Worm (Caenorhabditis elegans) whole organism, L3 larva: ENCODE measurements around the gene F52G3.1.

ENCODE experiments used
- R02D3.7 ChIP-seq: fragments of 150-350 bp; optimal IDR thresholded peaks from 2 replicates; lab custom pipeline; 2014; ENCODE audit warnings: missing biosample characterization, missing genetic modification characterization
- ZK546.5 ChIP-seq: sonication (generic microtip); optimal IDR thresholded peaks from 2 replicates; lab custom pipeline; 2017; ENCODE audit warnings: missing biosample characterization, missing genetic modification characterization
- aly-2 ChIP-seq: fragments of 150-350 bp; optimal IDR thresholded peaks from 2 replicates; lab custom pipeline; 2014; ENCODE audit warnings: missing biosample characterization, missing genetic modification characterization
- ama-1 ChIP-seq: fragments of 150-350 bp; optimal IDR thresholded peaks from 2 replicates; lab custom pipeline; 2018
- ceh-16 ChIP-seq: sonication (generic microtip); optimal IDR thresholded peaks from 2 replicates; lab custom pipeline; 2017; ENCODE audit warnings: missing biosample characterization, missing genetic modification characterization
- ceh-28 ChIP-seq: fragments of 150-350 bp; optimal IDR thresholded peaks from 2 replicates; lab custom pipeline; 2014; ENCODE audit warnings: missing biosample characterization, missing genetic modification reagents, missing genetic modification characterization
- ceh-82 ChIP-seq: fragments of 150-350 bp; optimal IDR thresholded peaks from 2 replicates; lab custom pipeline; 2014; ENCODE audit warnings: missing biosample characterization, missing genetic modification characterization
- ceh-9 ChIP-seq: sonication (generic microtip); optimal IDR thresholded peaks from 2 replicates; lab custom pipeline; 2018; ENCODE audit warnings: missing biosample characterization, missing genetic modification characterization
- daf-12 ChIP-seq: fragments of 150-350 bp; optimal IDR thresholded peaks from 2 replicates; lab custom pipeline; 2014; ENCODE audit warnings: missing biosample characterization, missing genetic modification reagents, missing genetic modification characterization
- egl-27 ChIP-seq: sonication (generic microtip); optimal IDR thresholded peaks from 4 replicates; lab custom pipeline; 2017; ENCODE audit warnings: missing biosample characterization, missing genetic modification reagents, missing genetic modification characterization
- egl-5 ChIP-seq: fragments of 150-350 bp; optimal IDR thresholded peaks from 2 replicates; lab custom pipeline; 2017; ENCODE audit warnings: missing biosample characterization, missing genetic modification reagents, missing genetic modification characterization, inconsistent platforms
- elt-1 ChIP-seq: fragments of 150-350 bp; optimal IDR thresholded peaks from 2 replicates; lab custom pipeline; 2014; ENCODE audit warnings: missing biosample characterization, missing genetic modification characterization
- elt-2 ChIP-seq: sonication (generic microtip); optimal IDR thresholded peaks from 2 replicates; lab custom pipeline; 2016; ENCODE audit warnings: missing genetic modification reagents, mild to moderate bottlenecking, missing genetic modification characterization, missing compliant biosample characterization
- elt-3 ChIP-seq, 3 experiments: fragments of 150-350 bp in 1 of 3; sonication (generic microtip) in 2 of 3; optimal IDR thresholded peaks; 2 replicates in 2 of 3; 4 replicates in 1 of 3; lab custom pipeline; 2014 to 2017; ENCODE audit warnings: missing biosample characterization in 3 of 3, missing genetic modification characterization in 3 of 3
- eor-1 ChIP-seq, 2 experiments: fragments of 150-350 bp; optimal IDR thresholded peaks; 2 replicates each; lab custom pipeline; 2014 to 2018; ENCODE audit warnings: missing biosample characterization in 2 of 2, missing genetic modification characterization in 2 of 2
- fkh-10 ChIP-seq: sonication (generic microtip); optimal IDR thresholded peaks from 2 replicates; lab custom pipeline; 2017; ENCODE audit warnings: missing biosample characterization, missing genetic modification reagents, missing genetic modification characterization
- fkh-2 ChIP-seq: fragments of 150-350 bp; optimal IDR thresholded peaks from 2 replicates; lab custom pipeline; 2014; ENCODE audit warnings: missing biosample characterization, missing genetic modification reagents, missing genetic modification characterization
- fos-1 ChIP-seq: fragments of 150-350 bp; optimal IDR thresholded peaks from 2 replicates; lab custom pipeline; 2014; ENCODE audit warnings: missing biosample characterization, missing genetic modification characterization
- hmg-11 ChIP-seq: sonication (generic microtip); optimal IDR thresholded peaks from 2 replicates; lab custom pipeline; 2016; ENCODE audit warnings: missing genetic modification characterization, missing compliant biosample characterization
- jun-1 ChIP-seq: fragments of 150-350 bp; optimal IDR thresholded peaks from 2 replicates; lab custom pipeline; 2014; ENCODE audit warnings: missing biosample characterization, missing genetic modification reagents, missing genetic modification characterization
- lin-15B ChIP-seq: fragments of 150-350 bp; optimal IDR thresholded peaks from 2 replicates; lab custom pipeline; 2014; ENCODE audit warnings: missing biosample characterization, missing genetic modification characterization
- lin-39 ChIP-seq: fragments of 150-350 bp; optimal IDR thresholded peaks from 2 replicates; lab custom pipeline; 2018; ENCODE audit warnings: missing biosample characterization, missing genetic modification reagents, missing genetic modification characterization
- lsy-12 ChIP-seq: sonication (generic microtip); optimal IDR thresholded peaks from 2 replicates; lab custom pipeline; 2016; ENCODE audit warnings: mild to moderate bottlenecking, missing genetic modification characterization, missing compliant biosample characterization
- mdl-1 ChIP-seq: fragments of 150-350 bp; optimal IDR thresholded peaks from 2 replicates; lab custom pipeline; 2014; ENCODE audit warnings: missing biosample characterization, missing genetic modification characterization
- mml-1 ChIP-seq: fragments of 150-350 bp; sonication (generic microtip); optimal IDR thresholded peaks from 3 replicates; lab custom pipeline; 2014; ENCODE audit warnings: missing biosample characterization, missing genetic modification characterization
- nfya-1 ChIP-seq: sonication (generic microtip); optimal IDR thresholded peaks from 2 replicates; lab custom pipeline; 2017; ENCODE audit warnings: missing genetic modification characterization, mild to moderate bottlenecking, missing compliant biosample characterization, antibody characterized with exemption, moderate library complexity; ENCODE audit not compliant: insufficient read depth
- nhr-11 ChIP-seq: fragments of 150-350 bp; optimal IDR thresholded peaks from 2 replicates; lab custom pipeline; 2014; ENCODE audit warnings: missing biosample characterization, missing genetic modification characterization
- nhr-12 ChIP-seq: fragments of 150-350 bp; optimal IDR thresholded peaks from 2 replicates; lab custom pipeline; 2014; ENCODE audit warnings: missing biosample characterization, missing genetic modification characterization
- nhr-23 ChIP-seq: fragments of 150-350 bp; optimal IDR thresholded peaks from 2 replicates; lab custom pipeline; 2014; ENCODE audit warnings: missing biosample characterization, missing genetic modification reagents, missing genetic modification characterization
- nhr-237 ChIP-seq: fragments of 150-350 bp; optimal IDR thresholded peaks from 2 replicates; lab custom pipeline; 2014; ENCODE audit warnings: missing biosample characterization, missing genetic modification characterization
- nhr-25 ChIP-seq: sonication (generic microtip); optimal IDR thresholded peaks from 2 replicates; lab custom pipeline; 2017; ENCODE audit warnings: missing biosample characterization, missing genetic modification characterization
- nhr-28 ChIP-seq: fragments of 150-350 bp; optimal IDR thresholded peaks from 2 replicates; lab custom pipeline; 2014; ENCODE audit warnings: missing biosample characterization, missing genetic modification characterization
- nhr-43 ChIP-seq: sonication (generic microtip); optimal IDR thresholded peaks from 2 replicates; lab custom pipeline; 2016; ENCODE audit warnings: mild to moderate bottlenecking, missing genetic modification characterization, missing compliant biosample characterization; ENCODE audit not compliant: poor library complexity, severe bottlenecking
- nhr-67 ChIP-seq: fragments of 150-350 bp; optimal IDR thresholded peaks from 2 replicates; lab custom pipeline; 2014; ENCODE audit warnings: missing biosample characterization, missing genetic modification characterization
- nhr-76 ChIP-seq: fragments of 150-350 bp; sonication (generic microtip); optimal IDR thresholded peaks from 5 replicates; lab custom pipeline; 2014; ENCODE audit warnings: missing biosample characterization, missing genetic modification characterization
- nhr-77 ChIP-seq: fragments of 150-350 bp; optimal IDR thresholded peaks from 2 replicates; lab custom pipeline; 2014; ENCODE audit warnings: missing biosample characterization, missing genetic modification characterization
- pha-4 ChIP-seq: fragments of 150-350 bp; optimal IDR thresholded peaks from 2 replicates; lab custom pipeline; 2014; ENCODE audit warnings: missing biosample characterization, missing genetic modification reagents, missing genetic modification characterization
- pqm-1 ChIP-seq: fragments of 150-350 bp; optimal IDR thresholded peaks from 2 replicates; lab custom pipeline; 2017; ENCODE audit warnings: missing biosample characterization, missing genetic modification characterization, inconsistent platforms
- sea-2 ChIP-seq: fragments of 150-350 bp; sonication (generic microtip); optimal IDR thresholded peaks from 4 replicates; lab custom pipeline; 2014; ENCODE audit warnings: missing biosample characterization, missing genetic modification reagents, missing genetic modification characterization
- skn-1 ChIP-seq: fragments of 150-350 bp; optimal IDR thresholded peaks from 2 replicates; lab custom pipeline; 2014; ENCODE audit warnings: missing biosample characterization, missing genetic modification characterization
- snpc-4 ChIP-seq: fragments of 150-350 bp; optimal IDR thresholded peaks from 2 replicates; lab custom pipeline; 2014; ENCODE audit warnings: missing biosample characterization, missing genetic modification characterization
- tbx-2 ChIP-seq: sonication (generic microtip); optimal IDR thresholded peaks from 2 replicates; lab custom pipeline; 2016; ENCODE audit warnings: mild to moderate bottlenecking, missing genetic modification characterization, missing compliant biosample characterization
- unc-39 ChIP-seq: sonication (generic microtip); optimal IDR thresholded peaks from 4 replicates; lab custom pipeline; 2017; ENCODE audit warnings: missing biosample characterization, missing genetic modification characterization
- unc-62 ChIP-seq: fragments of 150-350 bp; sonication (generic microtip); optimal IDR thresholded peaks from 4 replicates; lab custom pipeline; 2014; ENCODE audit warnings: missing biosample characterization, missing genetic modification reagents, missing genetic modification characterization
- zag-1 ChIP-seq: fragments of 150-350 bp; optimal IDR thresholded peaks from 2 replicates; lab custom pipeline; 2014; ENCODE audit warnings: missing biosample characterization, missing genetic modification characterization
- ztf-11 ChIP-seq: fragments of 150-350 bp; optimal IDR thresholded peaks from 2 replicates; lab custom pipeline; 2014; ENCODE audit warnings: missing biosample characterization, missing genetic modification characterization
- ztf-4 ChIP-seq: fragments of 150-350 bp; optimal IDR thresholded peaks from 2 replicates; lab custom pipeline; 2014; ENCODE audit warnings: missing biosample characterization, missing genetic modification characterization

Gene F52G3.1

ce11 chrX:16929560-16930332 lies 33.9 kb upstream of the F52G3.1 start (continued):
- peak; percentile 86 for TF ChIP-seq zag-1 (tag; lab: Kevin White, UChicago)
- TF ChIP-seq, all 47 proteins: peak for 37

DNA sequence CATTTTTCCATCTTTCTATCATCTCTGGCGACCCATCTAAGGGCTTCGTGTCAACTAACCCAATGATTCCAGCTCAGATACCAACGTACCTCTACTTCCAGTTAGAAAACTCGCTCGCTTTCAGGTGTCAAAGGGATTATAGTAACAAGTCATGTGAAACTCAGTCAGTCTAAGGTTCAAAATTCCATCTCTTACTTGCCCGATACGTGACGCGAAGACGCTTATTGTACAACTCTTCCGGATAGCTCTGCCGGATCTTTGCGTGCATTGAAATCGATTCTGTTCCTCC lies 33.4 kb upstream of the F52G3.1 start:
- TF ChIP-seq R02D3.7 (tag; lab: Kevin White, UChicago) (no peak), ama-1 (lab: Kevin White, UChicago) (peak; percentile 94), nhr-25 (tag; lab: Kevin White, UChicago) (peak; percentile 17), elt-1 (tag; lab: Kevin White, UChicago) (no peak), zag-1 (tag; lab: Kevin White, UChicago) (no peak), sea-2 (GFP tag; lab: Kevin White, UChicago) (no peak), lin-15B (tag; lab: Kevin White, UChicago) (no peak), pha-4 (tag; lab: Kevin White, UChicago) (no peak), tbx-2 (tag; lab: Kevin White, UChicago) (no peak)

- TF ChIP-seq lin-15B (tag; lab: Kevin White, UChicago): peak; percentile 5
- no peak for TF ChIP-seq hmg-11 (tag; lab: Kevin White, UChicago)
- TF ChIP-seq ceh-82 (tag; lab: Kevin White, UChicago): no peak
- TF ChIP-seq lin-39 (tag; lab: Kevin White, UChicago): peak; percentile 85
- TF ChIP-seq nhr-67 (tag; lab: Kevin White, UChicago): no peak
- no peak for TF ChIP-seq sea-2 (GFP tag; lab: Kevin White, UChicago)
- TF ChIP-seq elt-2: peak; percentile 55
- no peak for TF ChIP-seq mml-1 (tag; lab: Kevin White, UChicago)
- TF ChIP-seq egl-5 (tag; lab: Kevin White, UChicago): peak; percentile 91
- peak in 2 of 3 experiments; percentile 60 to 94 for TF ChIP-seq elt-3 (tag; optimal IDR thresholded peaks at IDR 0.05; lab: Kevin White, UChicago)
- TF ChIP-seq lsy-12: peak; percentile 78
- TF ChIP-seq nhr-28: no peak
- no peak for TF ChIP-seq ceh-28 (tag; lab: Kevin White, UChicago)
- TF ChIP-seq snpc-4 (tag; lab: Kevin White, UChicago): no peak
- peak; percentile 92 for TF ChIP-seq fos-1 (tag; lab: Kevin White, UChicago)
- peak; percentile 55 for TF ChIP-seq skn-1
- TF ChIP-seq nhr-77: no peak
- TF ChIP-seq R02D3.7 (tag; lab: Kevin White, UChicago): no peak
- no peak for TF ChIP-seq ceh-9 (tag; lab: Kevin White, UChicago)
- peak; percentile 54 for TF ChIP-seq ceh-16 (tag; lab: Kevin White, UChicago)
- TF ChIP-seq fkh-2 (tag; lab: Kevin White, UChicago): no peak
- no peak for TF ChIP-seq unc-39 (tag; lab: Kevin White, UChicago)
- no peak for TF ChIP-seq ZK546.5 (tag; lab: Kevin White, UChicago)
- TF ChIP-seq nhr-43: peak; percentile 77
- TF ChIP-seq unc-62: no peak
- TF ChIP-seq jun-1 (tag; lab: Kevin White, UChicago): peak; percentile 85
- peak; percentile 88 for TF ChIP-seq ztf-4 (tag; lab: Kevin White, UChicago)
- no peak for TF ChIP-seq elt-1 (tag; lab: Kevin White, UChicago)
- TF ChIP-seq nhr-25 (tag; lab: Kevin White, UChicago): peak; percentile 99
- no peak for TF ChIP-seq pqm-1
- no peak for TF ChIP-seq zag-1 (tag; lab: Kevin White, UChicago)
- peak; percentile 37 for TF ChIP-seq nhr-23 (tag; lab: Kevin White, UChicago)
- TF ChIP-seq pha-4 (tag; lab: Kevin White, UChicago): peak; percentile 75
- TF ChIP-seq nfya-1 (tag; lab: Kevin White, UChicago): peak; percentile 66
- peak; percentile 29 for TF ChIP-seq nhr-11 (tag; lab: Kevin White, UChicago)
- no peak for TF ChIP-seq nhr-237 (tag; lab: Kevin White, UChicago)
- no peak for TF ChIP-seq tbx-2 (tag; lab: Kevin White, UChicago)
- peak; percentile 56 for TF ChIP-seq ztf-11 (tag; lab: Kevin White, UChicago)
- no peak for TF ChIP-seq egl-27
- TF ChIP-seq nhr-12 (tag; lab: Kevin White, UChicago): no peak
- TF ChIP-seq fkh-10 (GFP tag; lab: Kevin White, UChicago): no peak
- TF ChIP-seq eor-1 (tag; optimal IDR thresholded peaks at IDR 0.05; lab: Kevin White, UChicago): peak in 1 of 2 experiments; percentile 61
- no peak for TF ChIP-seq daf-12 (tag; lab: Kevin White, UChicago)
- no peak for TF ChIP-seq mdl-1 (tag; lab: Kevin White, UChicago)
- TF ChIP-seq nhr-76 (tag; lab: Kevin White, UChicago): peak; percentile 3
- peak; percentile 100 for TF ChIP-seq ama-1 (lab: Kevin White, UChicago)
- TF ChIP-seq aly-2 (tag; lab: Kevin White, UChicago): no peak
- TF ChIP-seq, all 47 proteins: peak for 21
Measured at ce11 chrX:16930663-16931097, 33.0 kb upstream of the F52G3.1 start.
